Worm (Caenorhabditis elegans) whole organism, L4/young adult: Measurements from ENCODE around the gene E04F6.8.

Experiments used
- W03F9.2 ChIP-seq: fragments of 150-350 bp; optimal IDR thresholded peaks from 2 replicates; lab custom pipeline; 2014; ENCODE audit warnings: missing biosample characterization, missing genetic modification characterization
- dao-5 ChIP-seq: sonication (generic microtip); optimal IDR thresholded peaks from 2 replicates; lab custom pipeline; 2016; ENCODE audit warnings: missing genotype, missing genetic modification characterization, moderate library complexity, missing compliant biosample characterization
- him-1 ChIP-seq: sonication (generic microtip); optimal IDR thresholded peaks from 2 replicates; lab custom pipeline; 2016; ENCODE audit warnings: missing genotype, missing genetic modification reagents, missing genetic modification characterization, missing compliant biosample characterization

- TF ChIP-seq him-1 (no peak), W03F9.2 (no peak), dao-5 (tag; lab: Kevin White, UChicago) (no peak)
Measured at ce11 chrII:7238791-7239190, 27.6 kb upstream of the E04F6.8 start.
